Worm (Caenorhabditis elegans): Measurements from ENCODE around the gene C12D8.9.
A peak's percentile ranks its signal among the peaks of the same experiment; 100 is the strongest.

Gene C12D8.9

ce11 chrV:10270214-10270613, 27.2 kb upstream of the C12D8.9 start, which contains the start of gene ric-4:
ric-4 (minus strand) TSS chrV:10270314.
- no peak for TF ChIP-seq unc-98 (GFP tag; IDR thresholded peaks at IDR 0.05)
- no peak for TF ChIP-seq ztf-11 (tag; optimal IDR thresholded peaks at IDR 0.05)
- TF ChIP-seq sup-37 (GFP tag; optimal IDR thresholded peaks at IDR 0.05), result no peak
- TF ChIP-seq egl-13 (tag; optimal IDR thresholded peaks at IDR 0.05), result no peak
- TF ChIP-seq hlh-17 (GFP tag; optimal IDR thresholded peaks at IDR 0.05; ENCODE audit: borderline replicate concordance), result no peak
- TF ChIP-seq dsc-1 (tag; optimal IDR thresholded peaks at IDR 0.05), result peak; percentile 14
- TF ChIP-seq nhr-19 (GFP tag; conservative IDR thresholded peaks at IDR 0.05), result no peak

ce11 chrV:10266050-10266449, 23.0 kb upstream of the C12D8.9 start:
- TF ChIP-seq pag-3 (tag; optimal IDR thresholded peaks at IDR 0.05; ENCODE audit: borderline replicate concordance, insufficient read depth) (no peak), ztf-11 (tag; optimal IDR thresholded peaks at IDR 0.05) (no peak), hpl-2 (GFP tag; optimal IDR thresholded peaks at IDR 0.05) (no peak), fkh-10 (GFP tag; optimal IDR thresholded peaks at IDR 0.05) (no peak), nhr-76 (tag; optimal IDR thresholded peaks at IDR 0.05) (no peak), C34B4.2 (tag; optimal IDR thresholded peaks at IDR 0.05) (no peak), snu-23 (GFP tag; optimal IDR thresholded peaks at IDR 0.05) (no peak), sox-4 (tag; optimal IDR thresholded peaks at IDR 0.05) (no peak), ceh-63 (GFP tag; optimal IDR thresholded peaks at IDR 0.05) (no peak), lin-14 (GFP tag; optimal IDR thresholded peaks at IDR 0.05) (no peak), lin-39 (tag; optimal IDR thresholded peaks at IDR 0.05) (no peak), aha-1 (tag; optimal IDR thresholded peaks at IDR 0.05) (no peak)

- TF ChIP-seq ceh-82 (tag; optimal IDR thresholded peaks at IDR 0.05), result no peak
- no peak for TF ChIP-seq ets-5 (GFP tag; IDR thresholded peaks at IDR 0.05)
- TF ChIP-seq efl-1 (optimal IDR thresholded peaks at IDR 0.05), result no peak
- TF ChIP-seq efl-1 (GFP tag; optimal IDR thresholded peaks at IDR 0.05 in 1 of 2), result no peak
- peak; percentile 56 for TF ChIP-seq lin-14 (GFP tag; optimal IDR thresholded peaks at IDR 0.05)
- TF ChIP-seq nhr-71 (tag; optimal IDR thresholded peaks at IDR 0.05), result peak; percentile 18
- TF ChIP-seq ces-1 (GFP tag; optimal IDR thresholded peaks at IDR 0.05), result peak; percentile 10
- TF ChIP-seq xbp-1 (tag; optimal IDR thresholded peaks at IDR 0.05), result no peak
- TF ChIP-seq lin-15B (tag; optimal IDR thresholded peaks at IDR 0.05), result no peak
- no peak for TF ChIP-seq ztf-11 (tag; optimal IDR thresholded peaks at IDR 0.05)
- TF ChIP-seq aly-2 (tag; optimal IDR thresholded peaks at IDR 0.05), result no peak
- peak; percentile 6 for TF ChIP-seq nhr-47 (tag; optimal IDR thresholded peaks at IDR 0.05)
- TF ChIP-seq nhr-84 (tag; optimal IDR thresholded peaks at IDR 0.05), result no peak
- TF ChIP-seq fkh-4 (tag; optimal IDR thresholded peaks at IDR 0.05; ENCODE audit: borderline replicate concordance), result no peak
Observed at ce11 chrV:10265019-10265418, 22.0 kb upstream of the C12D8.9 start.

ce11 chrV:10260460-10260859, 17.5 kb upstream of the C12D8.9 start, which contains the start of gene sri-18:
sri-18 (minus strand) TSS chrV:10260560.
- no peak for TF ChIP-seq hlh-4 (tag; optimal IDR thresholded peaks at IDR 0.05)
- TF ChIP-seq alr-1 (tag; optimal IDR thresholded peaks at IDR 0.05; ENCODE audit: borderline replicate concordance), result no peak
- TF ChIP-seq nhr-76 (tag; optimal IDR thresholded peaks at IDR 0.05), result no peak
- TF ChIP-seq fkh-8 (tag; optimal IDR thresholded peaks at IDR 0.05), result no peak
- TF ChIP-seq efl-1 (optimal IDR thresholded peaks at IDR 0.05), result no peak
- TF ChIP-seq efl-1 (GFP tag; optimal IDR thresholded peaks at IDR 0.05 in 1 of 2), result no peak
- TF ChIP-seq ceh-88 (GFP tag; IDR thresholded peaks at IDR 0.05), result no peak
- TF ChIP-seq unc-62 (GFP tag; optimal IDR thresholded peaks at IDR 0.05), result no peak
- no peak for TF ChIP-seq nhr-77 (tag; optimal IDR thresholded peaks at IDR 0.05)
- TF ChIP-seq rnt-1 (tag; optimal IDR thresholded peaks at IDR 0.05), result no peak
- TF ChIP-seq C34B4.2 (tag; optimal IDR thresholded peaks at IDR 0.05), result no peak
- TF ChIP-seq lin-15B (tag; optimal IDR thresholded peaks at IDR 0.05), result no peak
- no peak for TF ChIP-seq lin-35 (GFP tag; optimal IDR thresholded peaks at IDR 0.05)
- no peak for TF ChIP-seq nhr-84 (tag; optimal IDR thresholded peaks at IDR 0.05)
- no peak for TF ChIP-seq fkh-4 (tag; optimal IDR thresholded peaks at IDR 0.05; ENCODE audit: borderline replicate concordance)
- no peak for TF ChIP-seq lin-14 (GFP tag; optimal IDR thresholded peaks at IDR 0.05)
- no peak for TF ChIP-seq zag-1 (tag; optimal IDR thresholded peaks at IDR 0.05)
- no peak for TF ChIP-seq ceh-8 (GFP tag; optimal IDR thresholded peaks at IDR 0.05)

Measured in whole organism, L1 larva.